Fruit fly (Drosophila melanogaster): Measurements from ENCODE around the gene CG33493.

The CG33493 gene

dm6 chr3L:10660744-10661589, 32.0 kb downstream of the CG33493 start, which contains the start of the genes CG32066 and CG8003 (continued):
- peak; percentile 28; the same call in 1 of the 3 replicates for TF ChIP-seq ken (GFP tag; IDR thresholded peaks at IDR 0.05)
- no peak for TF ChIP-seq dan (GFP tag; IDR thresholded peaks at IDR 0.05)
- TF ChIP-seq oc (tag; optimal IDR thresholded peaks at IDR 0.05) = peak; percentile 56
- no peak for TF ChIP-seq CG10959 (GFP tag; IDR thresholded peaks at IDR 0.05)
- no peak for TF ChIP-seq gcm (GFP tag; optimal IDR thresholded peaks at IDR 0.05)
- TF ChIP-seq unpg (GFP tag; optimal IDR thresholded peaks at IDR 0.05) = no peak
- TF ChIP-seq D (optimal IDR thresholded peaks at IDR 0.05) = no peak
- TF ChIP-seq D (GFP tag; optimal IDR thresholded peaks at IDR 0.05) = no peak
- no peak for TF ChIP-seq Spps (tag; optimal IDR thresholded peaks at IDR 0.05)
- peak; percentile 47 for TF ChIP-seq CG12071 (GFP tag; optimal IDR thresholded peaks at IDR 0.05)
- TF ChIP-seq tap (tag; optimal IDR thresholded peaks at IDR 0.05) = no peak
- peak in 1 of 2 experiments; percentile 27 for TF ChIP-seq Pdp1 (GFP tag; optimal IDR thresholded peaks at IDR 0.05)
- no peak for TF ChIP-seq CG7372 (GFP tag; IDR thresholded peaks at IDR 0.05)
- TF ChIP-seq her (GFP tag; optimal IDR thresholded peaks at IDR 0.05) = no peak
- TF ChIP-seq CG11504 (tag; optimal IDR thresholded peaks at IDR 0.05) = peak; percentile 50
- TF ChIP-seq B-H1 (GFP tag; IDR thresholded peaks at IDR 0.05) = no peak; the same call in 2 of the 3 replicates
- TF ChIP-seq Oaz (GFP tag; IDR thresholded peaks at IDR 0.05) = no peak
- no peak for TF ChIP-seq crol (GFP tag; IDR thresholded peaks at IDR 0.05)
- no peak for TF ChIP-seq emc (GFP tag; optimal IDR thresholded peaks at IDR 0.05)
- peak; percentile 18; the same call in 1 of the 2 replicates for TF ChIP-seq CG32767 (GFP tag; IDR thresholded peaks at IDR 0.05)
- no peak for TF ChIP-seq B-H2 (GFP tag; optimal IDR thresholded peaks at IDR 0.05)
- TF ChIP-seq vnd (GFP tag; IDR thresholded peaks at IDR 0.05; ENCODE audit: partially characterized antibody) = peak; percentile 91
- TF ChIP-seq CG14441 (GFP tag; IDR thresholded peaks at IDR 0.05) = peak; percentile 31; the same call in 1 of the 2 replicates
- TF ChIP-seq CG10462 (GFP tag; optimal IDR thresholded peaks at IDR 0.05) = no peak
- TF ChIP-seq CG10543 (GFP tag; optimal IDR thresholded peaks at IDR 0.05) = peak; percentile 64
- no peak for TF ChIP-seq ro (GFP tag; IDR thresholded peaks at IDR 0.05)
- no peak for TF ChIP-seq CG1832 (GFP tag; optimal IDR thresholded peaks at IDR 0.05)
- TF ChIP-seq eyg (GFP tag; optimal IDR thresholded peaks at IDR 0.05) = no peak
- no peak for TF ChIP-seq odd (GFP tag; optimal IDR thresholded peaks at IDR 0.05)
- no peak for TF ChIP-seq crp (GFP tag; optimal IDR thresholded peaks at IDR 0.05)
- TF ChIP-seq ara (GFP tag; IDR thresholded peaks at IDR 0.05) = no peak
- 0 out of 3 replicates have a peak, but pooled peaks have one; percentile 33 for TF ChIP-seq so (GFP tag; IDR thresholded peaks at IDR 0.05)
- no peak for TF ChIP-seq CG32772 (GFP tag; IDR thresholded peaks at IDR 0.05)
- no peak for TF ChIP-seq ems (GFP tag; optimal IDR thresholded peaks at IDR 0.05)
- no peak for TF ChIP-seq CG8765 (GFP tag; IDR thresholded peaks at IDR 0.05)
- peak; percentile 15 for TF ChIP-seq Sox102F (GFP tag; optimal IDR thresholded peaks at IDR 0.05)
- TF ChIP-seq CG11398 (GFP tag; optimal IDR thresholded peaks at IDR 0.05) = no peak
- no peak for TF ChIP-seq twi (tag; optimal IDR thresholded peaks at IDR 0.05)
- TF ChIP-seq vvl (GFP tag; IDR thresholded peaks at IDR 0.05) = peak; percentile 32
- TF ChIP-seq insv (GFP tag; optimal IDR thresholded peaks at IDR 0.05) = no peak
- no peak for TF ChIP-seq psq (GFP tag; optimal IDR thresholded peaks at IDR 0.05)
- TF ChIP-seq CG13424 (tag; optimal IDR thresholded peaks at IDR 0.05) = peak; percentile 50
- no peak for TF ChIP-seq bcd (GFP tag; optimal IDR thresholded peaks at IDR 0.05)
- no peak for TF ChIP-seq prd (optimal IDR thresholded peaks at IDR 0.05)
- no peak; the same call in 2 of the 3 replicates for TF ChIP-seq prd (GFP tag; IDR thresholded peaks at IDR 0.05)
- TF ChIP-seq CG10209 (GFP tag; optimal IDR thresholded peaks at IDR 0.05) = peak; percentile 11
- TF ChIP-seq CG6791 (GFP tag; IDR thresholded peaks at IDR 0.05; ENCODE audit: partially characterized antibody) = no peak; the same call in 2 of the 3 replicates
- no peak for TF ChIP-seq CG18476 (GFP tag; optimal IDR thresholded peaks at IDR 0.05)
- peak; percentile 40; the same call in 1 of the 2 replicates for TF ChIP-seq Atf6 (GFP tag; IDR thresholded peaks at IDR 0.05)

All from whole organism, embryonic.